Worm (Caenorhabditis elegans) whole organism, L3 larva: ENCODE measurements around the gene npax-2.

Experiments
- R02D3.7 ChIP-seq: fragments of 150-350 bp; optimal IDR thresholded peaks from 2 replicates; lab custom pipeline; 2014; ENCODE audit warnings: missing biosample characterization, missing genetic modification characterization
- ama-1 ChIP-seq: fragments of 150-350 bp; optimal IDR thresholded peaks from 2 replicates; lab custom pipeline; 2018
- elt-2 ChIP-seq: sonication (generic microtip); optimal IDR thresholded peaks from 2 replicates; lab custom pipeline; 2016; ENCODE audit warnings: missing genetic modification reagents, mild to moderate bottlenecking, missing genetic modification characterization, missing compliant biosample characterization
- nfya-1 ChIP-seq: sonication (generic microtip); optimal IDR thresholded peaks from 2 replicates; lab custom pipeline; 2017; ENCODE audit warnings: missing genetic modification characterization, mild to moderate bottlenecking, missing compliant biosample characterization, antibody characterized with exemption, moderate library complexity; ENCODE audit not compliant: insufficient read depth
- nhr-237 ChIP-seq: fragments of 150-350 bp; optimal IDR thresholded peaks from 2 replicates; lab custom pipeline; 2014; ENCODE audit warnings: missing biosample characterization, missing genetic modification characterization
- nhr-76 ChIP-seq: fragments of 150-350 bp; sonication (generic microtip); optimal IDR thresholded peaks from 5 replicates; lab custom pipeline; 2014; ENCODE audit warnings: missing biosample characterization, missing genetic modification characterization
- skn-1 ChIP-seq: fragments of 150-350 bp; optimal IDR thresholded peaks from 2 replicates; lab custom pipeline; 2014; ENCODE audit warnings: missing biosample characterization, missing genetic modification characterization
- ztf-11 ChIP-seq: fragments of 150-350 bp; optimal IDR thresholded peaks from 2 replicates; lab custom pipeline; 2014; ENCODE audit warnings: missing biosample characterization, missing genetic modification characterization

- TF ChIP-seq ama-1 = no peak
- TF ChIP-seq R02D3.7 (tag; lab: Kevin White, UChicago) = no peak
- no peak for TF ChIP-seq nhr-237 (tag; lab: Kevin White, UChicago)
- no peak for TF ChIP-seq elt-2
- no peak for TF ChIP-seq skn-1
- peak; percentile 40 for TF ChIP-seq nfya-1 (tag; lab: Kevin White, UChicago)
- no peak for TF ChIP-seq ztf-11 (tag; lab: Kevin White, UChicago)
- no peak for TF ChIP-seq nhr-76 (tag; lab: Kevin White, UChicago)
Observed at ce11 chrX:2140610-2141009, 9.3 kb downstream of the npax-2 start.
